Worm (Caenorhabditis elegans): Measurements from ENCODE around the gene sftb-6.

The sftb-6 gene

ce11 chrII:79166-79565 is 19.0 kb upstream of the sftb-6 start, which contains the start of gene C23H3.9:
Gene C23H3.9, minus strand, starts transcription at chrII:79266.
- no peak for TF ChIP-seq madf-3 (GFP tag; IDR thresholded peaks at IDR 0.05)
- TF ChIP-seq egrh-3 (GFP tag; IDR thresholded peaks at IDR 0.05), result no peak
- TF ChIP-seq chd-7 (tag; optimal IDR thresholded peaks at IDR 0.05), result no peak
- no peak for TF ChIP-seq zim-3 (tag; optimal IDR thresholded peaks at IDR 0.05)
- no peak for TF ChIP-seq aptf-3 (GFP tag; IDR thresholded peaks at IDR 0.05)
- TF ChIP-seq attf-5 (GFP tag; optimal IDR thresholded peaks at IDR 0.05), result no peak
- no peak for TF ChIP-seq hrde-1 (tag; optimal IDR thresholded peaks at IDR 0.05; ENCODE audit: borderline replicate concordance)

- TF ChIP-seq D2030.7 (GFP tag; IDR thresholded peaks at IDR 0.05) (no peak), ama-1 (optimal IDR thresholded peaks at IDR 0.05) (no peak), ama-1 (GFP tag; optimal IDR thresholded peaks at IDR 0.05) (no peak), bed-1 (GFP tag; IDR thresholded peaks at IDR 0.05) (no peak), ceh-79 (tag; optimal IDR thresholded peaks at IDR 0.05) (no peak), Y56A3A.18 (GFP tag; IDR thresholded peaks at IDR 0.05) (no peak), somi-1 (GFP tag; optimal IDR thresholded peaks at IDR 0.05) (no peak), egl-18 (GFP tag; IDR thresholded peaks at IDR 0.05) (no peak), bed-2 (GFP tag; IDR thresholded peaks at IDR 0.05) (no peak), F33H1.4 (GFP tag; IDR thresholded peaks at IDR 0.05) (no peak), ceh-100 (GFP tag; IDR thresholded peaks at IDR 0.05) (no peak), F22D6.2 (tag; optimal IDR thresholded peaks at IDR 0.05) (no peak), ets-4 (GFP tag; optimal IDR thresholded peaks at IDR 0.05) (no peak), snpc-3.4 (tag; optimal IDR thresholded peaks at IDR 0.05) (no peak), zim-3 (tag; optimal IDR thresholded peaks at IDR 0.05) (no peak), T26A5.8 (tag; optimal IDR thresholded peaks at IDR 0.05) (no peak), Y95B8A.8 (GFP tag; IDR thresholded peaks at IDR 0.05) (no peak), ztf-22 (GFP tag; optimal IDR thresholded peaks at IDR 0.05) (no peak)
Measured at ce11 chrII:84134-84533, 14.1 kb upstream of the sftb-6 start, which contains the start of gene C50D2.6. Gene C50D2.6, plus strand, starts transcription at chrII:84434.

ce11 chrII:86794-87193 is 11.4 kb upstream of the sftb-6 start:
- no peak for TF ChIP-seq F57A8.1 (GFP tag; optimal IDR thresholded peaks at IDR 0.05)

- TF ChIP-seq xnd-1 (tag; optimal IDR thresholded peaks at IDR 0.05), result no peak
- no peak for TF ChIP-seq F22D6.2 (tag; optimal IDR thresholded peaks at IDR 0.05)
- TF ChIP-seq him-1 (tag; optimal IDR thresholded peaks at IDR 0.05), result peak; percentile 95
- TF ChIP-seq F57C9.4 (tag; optimal IDR thresholded peaks at IDR 0.05), result no peak
- TF ChIP-seq K12H6.12 (tag; optimal IDR thresholded peaks at IDR 0.05), result no peak
- TF ChIP-seq nfyb-1 (GFP tag; IDR thresholded peaks at IDR 0.05), result no peak
- TF ChIP-seq ztf-18 (tag; optimal IDR thresholded peaks at IDR 0.05), result no peak
Measured at ce11 chrII:87937-88336, 10.3 kb upstream of the sftb-6 start.

ce11 chrII:91419-91818 is 6.8 kb upstream of the sftb-6 start, which contains the start of gene mcat-1:
Gene mcat-1, minus strand, starts transcription at chrII:91519.
- TF ChIP-seq ztf-28 (GFP tag; IDR thresholded peaks at IDR 0.05), result no peak
- no peak for TF ChIP-seq ceh-58 (GFP tag; IDR thresholded peaks at IDR 0.05)
- no peak for TF ChIP-seq mxl-1 (tag; optimal IDR thresholded peaks at IDR 0.05)
- no peak for TF ChIP-seq him-1 (tag; optimal IDR thresholded peaks at IDR 0.05)
- TF ChIP-seq C17E4.6 (GFP tag; IDR thresholded peaks at IDR 0.05), result no peak
- no peak for TF ChIP-seq dpl-1 (GFP tag; optimal IDR thresholded peaks at IDR 0.05)
- TF ChIP-seq hlh-12 (tag; optimal IDR thresholded peaks at IDR 0.05), result no peak
- no peak for TF ChIP-seq snpc-3.4 (tag; optimal IDR thresholded peaks at IDR 0.05)
- no peak for TF ChIP-seq madf-10 (tag; optimal IDR thresholded peaks at IDR 0.05)
- no peak for TF ChIP-seq egl-18 (GFP tag; IDR thresholded peaks at IDR 0.05)

Data from whole organism, young adult.